Worm (Caenorhabditis elegans): Measurements from ENCODE around the gene F17H10.4.

F17H10.4 gene

DNA sequence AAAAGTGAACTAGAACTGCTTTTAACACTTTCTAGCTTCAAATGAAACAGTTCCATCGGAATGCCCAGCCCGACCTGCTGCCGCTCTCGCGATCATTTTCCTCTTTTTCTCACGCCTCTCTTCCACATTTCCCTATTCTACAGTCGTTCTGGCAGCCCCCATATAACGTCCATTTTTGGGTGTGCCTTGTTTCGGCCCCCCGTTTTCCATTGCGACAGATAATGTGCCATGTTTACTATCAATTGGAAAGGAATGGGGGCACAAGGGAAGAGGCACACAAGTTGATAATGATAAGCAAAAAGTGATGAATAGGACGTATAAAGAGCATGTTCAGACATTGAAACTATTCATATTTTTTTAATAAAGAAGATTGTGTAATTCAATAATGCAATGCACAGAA is 32.7 kb upstream of the F17H10.4 start (continued):
- TF ChIP-seq lsl-1 (GFP tag; optimal IDR thresholded peaks at IDR 0.05) = no peak
- peak; percentile 33 for TF ChIP-seq ets-4 (GFP tag; optimal IDR thresholded peaks at IDR 0.05)
- TF ChIP-seq egl-44 (GFP tag; IDR thresholded peaks at IDR 0.05) = peak; percentile 61; the same call in 1 of the 2 replicates
- TF ChIP-seq madf-8 (GFP tag; conservative IDR thresholded peaks at IDR 0.05) = no peak
- no peak for TF ChIP-seq madf-6 (GFP tag; IDR thresholded peaks at IDR 0.05)
- TF ChIP-seq ceh-40 (GFP tag; IDR thresholded peaks at IDR 0.05) = no peak
- TF ChIP-seq nhr-27 (tag; optimal IDR thresholded peaks at IDR 0.05) = no peak
- no peak for TF ChIP-seq nhr-179 (tag; optimal IDR thresholded peaks at IDR 0.05)
- no peak for TF ChIP-seq fkh-3 (tag; optimal IDR thresholded peaks at IDR 0.05)
- TF ChIP-seq ceh-79 (tag; optimal IDR thresholded peaks at IDR 0.05) = no peak
- no peak for TF ChIP-seq mel-28 (tag; optimal IDR thresholded peaks at IDR 0.05; ENCODE audit: borderline replicate concordance)
- peak; percentile 16 for TF ChIP-seq chd-7 (tag; optimal IDR thresholded peaks at IDR 0.05)
- no peak for TF ChIP-seq snpc-1.1 (tag; optimal IDR thresholded peaks at IDR 0.05; ENCODE audit: insufficient read depth)
- TF ChIP-seq nhr-80 (tag; optimal IDR thresholded peaks at IDR 0.05) = peak; percentile 97
- TF ChIP-seq ekl-4 (GFP tag; IDR thresholded peaks at IDR 0.05) = no peak
- TF ChIP-seq lir-1 (GFP tag; conservative IDR thresholded peaks at IDR 0.05) = no peak
- TF ChIP-seq F55B11.4 (tag; optimal IDR thresholded peaks at IDR 0.05; ENCODE audit: borderline replicate concordance, insufficient read depth) = no peak
- TF ChIP-seq ZK185.1 (tag; optimal IDR thresholded peaks at IDR 0.05; ENCODE audit: poor library complexity, severe bottlenecking) = no peak
- no peak for TF ChIP-seq repo-1 (tag; optimal IDR thresholded peaks at IDR 0.05)
- no peak for TF ChIP-seq tbx-9 (tag; optimal IDR thresholded peaks at IDR 0.05; ENCODE audit: borderline replicate concordance)
- TF ChIP-seq cebp-2 (GFP tag; IDR thresholded peaks at IDR 0.05) = no peak
- peak; percentile 49; the same call in 1 of the 2 replicates for TF ChIP-seq cebp-1 (GFP tag; IDR thresholded peaks at IDR 0.05)
- no peak for TF ChIP-seq cebp-1 (tag; optimal IDR thresholded peaks at IDR 0.05)
- TF ChIP-seq nhr-90 (tag; optimal IDR thresholded peaks at IDR 0.05) = peak; percentile 37
- TF ChIP-seq gei-17 (GFP tag; optimal IDR thresholded peaks at IDR 0.05) = no peak
- TF ChIP-seq Y56A3A.18 (GFP tag; IDR thresholded peaks at IDR 0.05) = 0 out of 2 replicates have a peak, but pooled peaks have one; percentile 64

DNA sequence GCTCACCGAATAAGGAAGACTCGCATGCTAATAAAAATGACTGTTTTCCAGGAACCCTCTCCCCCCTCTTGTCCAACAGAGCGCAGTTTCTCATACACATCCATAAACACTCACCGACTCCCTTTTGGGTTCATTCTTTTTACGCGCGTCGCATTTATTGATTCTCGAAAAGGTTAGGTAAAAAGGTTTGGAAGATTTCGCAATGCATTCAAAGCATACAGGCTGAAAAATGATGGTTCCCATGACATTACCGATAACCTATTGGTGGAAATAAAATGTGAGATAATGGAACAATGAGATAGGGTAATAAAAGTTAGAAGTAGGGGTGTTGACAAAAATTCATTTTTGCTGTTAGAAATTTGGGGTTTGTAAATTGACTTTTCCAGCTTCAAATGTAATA is 32.2 kb upstream of the F17H10.4 start:
- TF ChIP-seq cebp-1 (GFP tag; IDR thresholded peaks at IDR 0.05) (peak; percentile 62; the same call in 1 of the 2 replicates), cebp-1 (tag; optimal IDR thresholded peaks at IDR 0.05) (peak; percentile 90), lag-1 (GFP tag; IDR thresholded peaks at IDR 0.05) (no peak), F49E8.2 (tag; optimal IDR thresholded peaks at IDR 0.05; ENCODE audit: insufficient read depth) (no peak), snpc-3.4 (tag; optimal IDR thresholded peaks at IDR 0.05) (no peak), tbx-9 (tag; optimal IDR thresholded peaks at IDR 0.05; ENCODE audit: borderline replicate concordance) (no peak), ceh-40 (GFP tag; IDR thresholded peaks at IDR 0.05) (no peak)

ce11 chrX:13157112-13157768 is 30.9 kb upstream of the F17H10.4 start:
- TF ChIP-seq bed-1 (GFP tag; IDR thresholded peaks at IDR 0.05) (no peak), nfya-1 (tag; optimal IDR thresholded peaks at IDR 0.05; ENCODE audit: borderline replicate concordance, insufficient read depth) (no peak), ceh-100 (GFP tag; IDR thresholded peaks at IDR 0.05) (no peak), ztf-6 (GFP tag; IDR thresholded peaks at IDR 0.05) (no peak), lin-40 (tag; optimal IDR thresholded peaks at IDR 0.05) (no peak), ama-1 (optimal IDR thresholded peaks at IDR 0.05) (no peak), ama-1 (GFP tag; optimal IDR thresholded peaks at IDR 0.05) (no peak), rec-8 (tag; optimal IDR thresholded peaks at IDR 0.05) (no peak), ztf-18 (tag; optimal IDR thresholded peaks at IDR 0.05) (no peak), cebp-2 (GFP tag; IDR thresholded peaks at IDR 0.05) (no peak), ZK185.1 (tag; optimal IDR thresholded peaks at IDR 0.05; ENCODE audit: poor library complexity, severe bottlenecking) (no peak), sptf-2 (GFP tag; optimal IDR thresholded peaks at IDR 0.05) (no peak)
